Fruit fly (Drosophila melanogaster) whole organism, embryonic: ENCODE measurements around the gene ENGase.

Experiments used
- Asciz ChIP-seq: fragments of 200-800 bp; sonication (Bioruptor generic); optimal IDR thresholded peaks from 2 replicates; lab custom pipeline; 2017; ENCODE audit warnings: missing biosample characterization, mild to moderate bottlenecking, missing genetic modification characterization, missing genetic modification reagents
- CG10147 ChIP-seq: fragments of 200-800 bp; sonication (Bioruptor generic); optimal IDR thresholded peaks from 2 replicates; lab custom pipeline; 2019; ENCODE audit warnings: missing biosample characterization, mild to moderate bottlenecking, missing genetic modification characterization, moderate library complexity
- CG10366 ChIP-seq: fragments of 200-800 bp; sonication (Bioruptor generic); IDR thresholded peaks from 2 replicates; pipeline ENCODE4 v1.3.6; 2022; ENCODE audit warnings: missing biosample characterization, missing genetic modification characterization
- CG10462 ChIP-seq: fragments of 200-800 bp; sonication (Bioruptor generic); optimal IDR thresholded peaks from 2 replicates; lab custom pipeline; 2016; ENCODE audit warnings: missing biosample characterization, missing genetic modification characterization
- CG11085 ChIP-seq: fragments of 200-800 bp; sonication (Bioruptor generic); IDR thresholded peaks from 2 replicates; pipeline ENCODE4 v1.3.6; 2022; ENCODE audit warnings: missing biosample characterization, missing genetic modification characterization
- CG11398 ChIP-seq: fragments of 200-800 bp; sonication (Bioruptor generic); optimal IDR thresholded peaks from 2 replicates; lab custom pipeline; 2016; ENCODE audit warnings: missing biosample characterization, missing genetic modification characterization
- CG11696 ChIP-seq: fragments of 200-800 bp; sonication (Bioruptor generic); IDR thresholded peaks from 2 replicates; pipeline ENCODE4 v1.3.6; 2022; ENCODE audit warnings: missing biosample characterization, missing genetic modification characterization
- CG12942 ChIP-seq: fragments of 200-800 bp; sonication (Bioruptor generic); optimal IDR thresholded peaks from 3 replicates; lab custom pipeline; 2016; ENCODE audit warnings: missing biosample characterization, missing genetic modification characterization
- CG13123 ChIP-seq: fragments of 200-800 bp; sonication (Bioruptor generic); optimal IDR thresholded peaks from 2 replicates; lab custom pipeline; 2016; ENCODE audit warnings: missing biosample characterization, missing genetic modification characterization
- CG13296 ChIP-seq: fragments of 200-800 bp; sonication (Bioruptor generic); optimal IDR thresholded peaks from 3 replicates; lab custom pipeline; 2018; ENCODE audit warnings: missing biosample characterization, mild to moderate bottlenecking, missing genetic modification characterization
- CG14014 ChIP-seq: fragments of 200-800 bp; sonication (Bioruptor generic); IDR thresholded peaks from 2 replicates; pipeline ENCODE4 v1.3.6; 2022; ENCODE audit warnings: missing biosample characterization, missing genetic modification characterization
- CG15011 ChIP-seq: fragments of 200-800 bp; sonication (Bioruptor generic); optimal IDR thresholded peaks from 3 replicates; lab custom pipeline; 2018; ENCODE audit warnings: missing biosample characterization, mild to moderate bottlenecking, missing genetic modification characterization
- CG1603 ChIP-seq: fragments of 200-800 bp; sonication (Bioruptor generic); optimal IDR thresholded peaks from 2 replicates; lab custom pipeline; 2019; ENCODE audit warnings: missing biosample characterization, mild to moderate bottlenecking, missing genetic modification characterization, moderate library complexity
- CG18262 ChIP-seq: fragments of 200-800 bp; optimal IDR thresholded peaks from 3 replicates; lab custom pipeline; 2019; ENCODE audit warnings: missing biosample characterization, mild to moderate bottlenecking, missing genetic modification characterization, moderate library complexity
- CG1832 ChIP-seq: fragments of 200-800 bp; sonication (Bioruptor generic); optimal IDR thresholded peaks from 2 replicates; lab custom pipeline; 2017; ENCODE audit warnings: missing biosample characterization, mild to moderate bottlenecking, missing genetic modification characterization, inconsistent platforms
- CG2120 ChIP-seq: fragments of 200-800 bp; sonication (Bioruptor generic); optimal IDR thresholded peaks from 3 replicates; lab custom pipeline; 2016; ENCODE audit warnings: missing biosample characterization, missing genetic modification characterization
- CG31441 ChIP-seq: fragments of 200-800 bp; sonication (Bioruptor generic); IDR thresholded peaks from 2 replicates; pipeline ENCODE4 v1.3.6; 2022; ENCODE audit warnings: missing biosample characterization, missing genetic modification characterization
- CG3163 ChIP-seq: fragments of 200-800 bp; sonication (Bioruptor generic); optimal IDR thresholded peaks from 3 replicates; lab custom pipeline; 2016; ENCODE audit warnings: missing biosample characterization, missing genetic modification characterization
- CG42726 ChIP-seq: fragments of 200-800 bp; sonication (Bioruptor generic); IDR thresholded peaks from 2 replicates; pipeline ENCODE4 v1.3.6; 2022; ENCODE audit warnings: missing biosample characterization, missing genetic modification characterization; ENCODE audit not compliant: partially characterized antibody
- CG6765 ChIP-seq: fragments of 200-800 bp; sonication (Bioruptor generic); optimal IDR thresholded peaks from 3 replicates; lab custom pipeline; 2017; ENCODE audit warnings: missing biosample characterization, mild to moderate bottlenecking, missing genetic modification characterization
- CG8924 ChIP-seq: fragments of 200-800 bp; optimal IDR thresholded peaks from 3 replicates; lab custom pipeline; 2019; ENCODE audit warnings: missing biosample characterization, mild to moderate bottlenecking, missing genetic modification characterization, moderate library complexity
- CG9609 ChIP-seq: fragments of 200-800 bp; sonication (Bioruptor generic); optimal IDR thresholded peaks from 3 replicates; lab custom pipeline; 2016; ENCODE audit warnings: missing biosample characterization, missing genetic modification characterization
- CkIIα-i1 ChIP-seq: fragments of 200-800 bp; sonication (Bioruptor generic); IDR thresholded peaks from 2 replicates; pipeline ENCODE4 v1.3.6; 2022; ENCODE audit warnings: missing biosample characterization, missing genetic modification characterization
- D19A ChIP-seq: fragments of 200-800 bp; optimal IDR thresholded peaks from 3 replicates; lab custom pipeline; 2019; ENCODE audit warnings: missing biosample characterization, mild to moderate bottlenecking, missing genetic modification characterization, moderate library complexity
- Drgx ChIP-seq: fragments of 200-800 bp; sonication (Bioruptor generic); IDR thresholded peaks from 2 replicates; pipeline ENCODE4 v1.3.6; 2022; ENCODE audit warnings: missing biosample characterization, missing genetic modification characterization
- HLH4C ChIP-seq: fragments of 200-800 bp; sonication (Bioruptor generic); IDR thresholded peaks from 3 replicates; pipeline ENCODE4 v1.3.6; 2022; ENCODE audit warnings: missing biosample characterization, missing genetic modification characterization; ENCODE audit not compliant: partially characterized antibody
- Hmx ChIP-seq: fragments of 200-800 bp; sonication (Bioruptor generic); optimal IDR thresholded peaks from 2 replicates; lab custom pipeline; 2016; ENCODE audit warnings: missing biosample characterization, missing genetic modification characterization
- Hr3 ChIP-seq: fragments of 200-800 bp; sonication (Bioruptor generic); optimal IDR thresholded peaks from 3 replicates; lab custom pipeline; 2016; ENCODE audit warnings: missing biosample characterization, missing genetic modification characterization
- Med ChIP-seq: fragments of 200-800 bp; sonication (Bioruptor generic); peaks from one replicate; lab custom pipeline; 2016; ENCODE audit warnings: missing biosample characterization, missing genetic modification characterization, mild to moderate bottlenecking, inconsistent platforms, moderate library complexity
- Spps ChIP-seq: fragments of 200-800 bp; sonication (Bioruptor generic); optimal IDR thresholded peaks from 2 replicates; lab custom pipeline; 2018; ENCODE audit warnings: missing biosample characterization, mild to moderate bottlenecking, missing genetic modification characterization
- Xrp1 ChIP-seq: fragments of 200-800 bp; sonication (Bioruptor generic); IDR thresholded peaks from 2 replicates; pipeline ENCODE4 v1.3.6; 2022; ENCODE audit warnings: missing biosample characterization, missing genetic modification characterization
- ab ChIP-seq: fragments of 200-800 bp; sonication (Bioruptor generic); optimal IDR thresholded peaks from 2 replicates; lab custom pipeline; 2016; ENCODE audit warnings: missing biosample characterization, missing genetic modification characterization
- bcd ChIP-seq: fragments of 200-800 bp; sonication (Bioruptor generic); optimal IDR thresholded peaks from 2 replicates; lab custom pipeline; 2017; ENCODE audit warnings: missing biosample characterization, mild to moderate bottlenecking, missing genetic modification characterization
- br ChIP-seq: fragments of >200 bp; optimal IDR thresholded peaks from 2 replicates; lab custom pipeline; 2017
- btn ChIP-seq: fragments of 200-800 bp; sonication (Bioruptor generic); optimal IDR thresholded peaks from 2 replicates; lab custom pipeline; 2016; ENCODE audit warnings: missing biosample characterization, missing genetic modification characterization
- caup ChIP-seq: fragments of 200-800 bp; sonication (Bioruptor generic); optimal IDR thresholded peaks from 3 replicates; lab custom pipeline; 2017; ENCODE audit warnings: missing biosample characterization, mild to moderate bottlenecking, missing genetic modification characterization, moderate library complexity; ENCODE audit not compliant: severe bottlenecking
- cg ChIP-seq: fragments of 200-800 bp; sonication (Bioruptor generic); optimal IDR thresholded peaks from 3 replicates; lab custom pipeline; 2019; ENCODE audit warnings: missing biosample characterization, mild to moderate bottlenecking, missing genetic modification characterization, moderate library complexity
- da ChIP-seq: fragments of 200-800 bp; sonication (Bioruptor generic); optimal IDR thresholded peaks from 2 replicates; lab custom pipeline; 2016; ENCODE audit warnings: missing biosample characterization, missing genetic modification characterization
- dimm ChIP-seq: fragments of 200-800 bp; sonication (Bioruptor generic); IDR thresholded peaks from 2 replicates; pipeline ENCODE4 v1.3.6; 2022; ENCODE audit warnings: missing biosample characterization, missing genetic modification characterization
- en ChIP-seq: fragments of 200-800 bp; sonication (Bioruptor generic); optimal IDR thresholded peaks from 2 replicates; lab custom pipeline; 2016; ENCODE audit warnings: missing biosample characterization, missing genetic modification characterization
- exex ChIP-seq: fragments of 200-800 bp; sonication (Bioruptor generic); optimal IDR thresholded peaks from 4 replicates; lab custom pipeline; 2018; ENCODE audit warnings: missing biosample characterization, mild to moderate bottlenecking, missing genetic modification characterization, moderate library complexity
- fd64A ChIP-seq: fragments of 200-800 bp; sonication (Bioruptor generic); optimal IDR thresholded peaks from 3 replicates; lab custom pipeline; 2018; ENCODE audit warnings: missing biosample characterization, mild to moderate bottlenecking, missing genetic modification characterization
- her ChIP-seq: fragments of 200-800 bp; sonication (Bioruptor generic); optimal IDR thresholded peaks from 2 replicates; lab custom pipeline; 2016; ENCODE audit warnings: missing biosample characterization, missing genetic modification characterization
- jigr1 ChIP-seq: fragments of 200-800 bp; sonication (Bioruptor generic); IDR thresholded peaks from 3 replicates; pipeline ENCODE4 v1.3.6; 2022; ENCODE audit warnings: missing biosample characterization, missing genetic modification characterization
- jumu ChIP-seq: fragments of 200-800 bp; sonication (Bioruptor generic); optimal IDR thresholded peaks from 3 replicates; lab custom pipeline; 2016; ENCODE audit warnings: missing biosample characterization, missing genetic modification characterization
- kay ChIP-seq: fragments of 200-800 bp; sonication (Bioruptor generic); optimal IDR thresholded peaks from 2 replicates; lab custom pipeline; 2016; ENCODE audit warnings: missing biosample characterization, missing genetic modification characterization
- pita ChIP-seq: fragments of 200-800 bp; sonication (Bioruptor generic); optimal IDR thresholded peaks from 2 replicates; lab custom pipeline; 2017; ENCODE audit warnings: missing biosample characterization, mild to moderate bottlenecking, missing genetic modification characterization
- seq ChIP-seq: fragments of 200-800 bp; sonication (Bioruptor generic); IDR thresholded peaks from 2 replicates; pipeline ENCODE4 v1.3.6; 2022; ENCODE audit warnings: missing biosample characterization, missing genetic modification characterization
- sim ChIP-seq: fragments of 200-800 bp; sonication (Bioruptor generic); IDR thresholded peaks from 2 replicates; pipeline ENCODE4 v1.3.6; 2022; ENCODE audit warnings: missing biosample characterization, missing genetic modification characterization
- slp2 ChIP-seq: fragments of 200-800 bp; sonication (Bioruptor generic); optimal IDR thresholded peaks from 2 replicates; lab custom pipeline; 2016; ENCODE audit warnings: missing biosample characterization, missing genetic modification characterization
- wdn ChIP-seq: fragments of 200-800 bp; sonication (Bioruptor generic); IDR thresholded peaks from 2 replicates; pipeline ENCODE4 v1.3.6; 2022; ENCODE audit warnings: missing biosample characterization, missing genetic modification characterization
- wek ChIP-seq: fragments of 200-800 bp; sonication (Bioruptor generic); optimal IDR thresholded peaks from 3 replicates; lab custom pipeline; 2018; ENCODE audit warnings: missing biosample characterization, mild to moderate bottlenecking, missing genetic modification characterization, moderate library complexity

ENGase gene

dm6 chrX:17472930-17473668 is 49.7 kb downstream of the ENGase start (continued):
- TF ChIP-seq CG2120 (GFP tag; lab: Kevin White, UChicago) (no peak), cg (GFP tag; lab: Kevin White, UChicago) (no peak), CG31441 (GFP tag; lab: Robert Waterston, UW) (no peak), CG10462 (no peak), Spps (no peak), CG11398 (GFP tag; lab: Kevin White, UChicago) (peak; percentile 25), jigr1 (no peak), CkIIα-i1 (no peak), seq (GFP tag; lab: Robert Waterston, UW) (no peak), Hmx (GFP tag; lab: Kevin White, UChicago) (no peak), exex (tag; lab: Kevin White, UChicago) (peak; percentile 27), da (GFP tag; lab: Kevin White, UChicago) (no peak), CG18262 (tag; lab: Kevin White, UChicago) (no peak), CG1832 (GFP tag; lab: Kevin White, UChicago) (no peak), CG9609 (no peak), jumu (GFP tag; lab: Kevin White, UChicago) (no peak), CG1603 (tag; lab: Kevin White, UChicago) (no peak), CG10147 (GFP tag; lab: Kevin White, UChicago) (no peak), pita (GFP tag; lab: Kevin White, UChicago) (no peak), CG11696 (GFP tag; lab: Robert Waterston, UW) (0 out of 2 replicates have a peak, but pooled peaks have one; percentile 12), wek (GFP tag; lab: Kevin White, UChicago) (no peak), en (GFP tag; lab: Kevin White, UChicago) (no peak), sim (GFP tag; lab: Robert Waterston, UW) (no peak), CG14014 (GFP tag; lab: Robert Waterston, UW) (no peak), CG3163 (no peak), Xrp1 (GFP tag; lab: Robert Waterston, UW) (peak; percentile 58), CG42726 (no peak), fd64A (no peak), CG6765 (GFP tag; lab: Kevin White, UChicago) (no peak), br (no peak), CG12942 (no peak), CG13296 (GFP tag; lab: Kevin White, UChicago) (no peak), her (GFP tag; lab: Kevin White, UChicago) (no peak), kay (GFP tag; lab: Kevin White, UChicago) (no peak), HLH4C (no peak), wdn (no peak), btn (GFP tag; lab: Kevin White, UChicago) (no peak), CG15011 (GFP tag; lab: Kevin White, UChicago) (no peak), D19A (tag; lab: Kevin White, UChicago) (no peak), caup (no peak), Hr3 (no peak), ab (GFP tag; lab: Kevin White, UChicago) (no peak), Asciz (GFP tag; lab: Kevin White, UChicago) (peak; percentile 65), slp2 (GFP tag; lab: Kevin White, UChicago) (no peak), dimm (GFP tag; lab: Robert Waterston, UW) (no peak), Med (no peak), CG10366 (GFP tag; lab: Robert Waterston, UW) (no peak), bcd (no peak), CG8924 (tag; lab: Kevin White, UChicago) (no peak), Drgx (GFP tag; lab: Robert Waterston, UW) (peak; percentile 65), CG13123 (GFP tag; lab: Kevin White, UChicago) (peak; percentile 55), CG11085 (GFP tag; lab: Robert Waterston, UW) (no peak)
